Worm (Caenorhabditis elegans) whole organism, L1 larva: ENCODE results near the gene F35E8.13.

ENCODE experiments used
- C16A3.4 ChIP-seq: fragments of 150-350 bp; optimal IDR thresholded peaks from 2 replicates; lab custom pipeline; 2014; ENCODE audit warnings: missing biosample characterization, missing genetic modification characterization
- F16B12.6 ChIP-seq: fragments of 150-350 bp; optimal IDR thresholded peaks from 2 replicates; lab custom pipeline; 2014; ENCODE audit warnings: missing biosample characterization, missing genetic modification characterization
- aha-1 ChIP-seq: fragments of 150-350 bp; optimal IDR thresholded peaks from 2 replicates; lab custom pipeline; 2014; ENCODE audit warnings: missing biosample characterization, missing genetic modification characterization
- alr-1 ChIP-seq: fragments of 200-800 bp; sonication (Bioruptor generic); optimal IDR thresholded peaks from 2 replicates; lab custom pipeline; 2018; ENCODE audit warnings: borderline replicate concordance, mild to moderate bottlenecking, missing genetic modification characterization, missing compliant biosample characterization
- blmp-1 ChIP-seq: fragments of 150-350 bp; optimal IDR thresholded peaks from 2 replicates; lab custom pipeline; 2014; ENCODE audit warnings: missing biosample characterization, missing genetic modification characterization
- ceh-8 ChIP-seq: fragments of 200-800 bp; sonication (Bioruptor generic); optimal IDR thresholded peaks from 2 replicates; lab custom pipeline; 2018; ENCODE audit warnings: mild to moderate bottlenecking, missing genetic modification characterization, moderate library complexity, missing compliant biosample characterization
- ceh-82 ChIP-seq, 3 experiments: fragments of 150-350 bp in 1 of 3; sonication (generic microtip) in 2 of 3; optimal IDR thresholded peaks; 2 replicates each; lab custom pipeline; 2014 to 2017; ENCODE audit warnings: missing biosample characterization in 3 of 3, missing genetic modification characterization in 3 of 3
- ceh-90 ChIP-seq: sonication (generic microtip); optimal IDR thresholded peaks from 2 replicates; lab custom pipeline; 2016; ENCODE audit warnings: missing genetic modification characterization, missing compliant biosample characterization
- ces-1 ChIP-seq: fragments of 150-350 bp; optimal IDR thresholded peaks from 2 replicates; lab custom pipeline; 2014; ENCODE audit warnings: missing biosample characterization, missing genetic modification reagents, missing genetic modification characterization
- efl-3 ChIP-seq: fragments of 200-800 bp; sonication (Bioruptor generic); optimal IDR thresholded peaks from 2 replicates; lab custom pipeline; 2018; ENCODE audit warnings: mild to moderate bottlenecking, missing genetic modification characterization, missing compliant biosample characterization
- egl-13 ChIP-seq: sonication (generic microtip); optimal IDR thresholded peaks from 2 replicates; lab custom pipeline; 2016; ENCODE audit warnings: missing genotype, missing genetic modification reagents, missing genetic modification characterization, missing compliant biosample characterization
- elt-2 ChIP-seq: sonication (generic microtip); optimal IDR thresholded peaks from 2 replicates; lab custom pipeline; 2016; ENCODE audit warnings: missing genetic modification characterization, mild to moderate bottlenecking, inconsistent platforms, missing compliant biosample characterization, missing genetic modification reagents
- elt-3 ChIP-seq, 6 experiments: fragments of 150-350 bp in 1 of 6; sonication (generic microtip); optimal IDR thresholded peaks; 2 replicates each; lab custom pipeline; 2017 to 2018; ENCODE audit warnings: missing biosample characterization in 6 of 6, missing genetic modification characterization in 6 of 6, inconsistent platforms in 1 of 6
- fkh-10 ChIP-seq: sonication (generic microtip); optimal IDR thresholded peaks from 2 replicates; lab custom pipeline; 2017; ENCODE audit warnings: missing biosample characterization, missing genetic modification reagents, missing genetic modification characterization
- fos-1 ChIP-seq: fragments of 150-350 bp; optimal IDR thresholded peaks from 2 replicates; lab custom pipeline; 2014; ENCODE audit warnings: missing biosample characterization, missing genetic modification characterization
- grh-1 ChIP-seq: fragments of 200-800 bp; sonication (Bioruptor generic); IDR thresholded peaks from 2 replicates; pipeline ENCODE4 v1.3.6; 2022; ENCODE audit warnings: missing genetic modification reagents, missing genetic modification characterization, missing compliant biosample characterization
- hlh-17 ChIP-seq: fragments of 200-800 bp; sonication (Bioruptor generic); optimal IDR thresholded peaks from 2 replicates; lab custom pipeline; 2018; ENCODE audit warnings: missing genetic modification characterization, mild to moderate bottlenecking, missing compliant biosample characterization, moderate library complexity, borderline replicate concordance
- hlh-4 ChIP-seq: sonication (generic microtip); optimal IDR thresholded peaks from 2 replicates; lab custom pipeline; 2016; ENCODE audit warnings: mild to moderate bottlenecking, missing genetic modification characterization, missing compliant biosample characterization
- hpl-2 ChIP-seq: fragments of 150-350 bp; optimal IDR thresholded peaks from 2 replicates; lab custom pipeline; 2014; ENCODE audit warnings: missing biosample characterization, missing genetic modification reagents, missing genetic modification characterization
- irx-1 ChIP-seq: sonication (generic microtip); optimal IDR thresholded peaks from 2 replicates; lab custom pipeline; 2016; ENCODE audit warnings: missing genetic modification characterization, missing compliant biosample characterization
- jun-1 ChIP-seq: fragments of 150-350 bp; optimal IDR thresholded peaks from 2 replicates; lab custom pipeline; 2014; ENCODE audit warnings: missing biosample characterization, missing genetic modification reagents, missing genetic modification characterization
- lin-13 ChIP-seq: fragments of 150-350 bp; optimal IDR thresholded peaks from 2 replicates; lab custom pipeline; 2014; ENCODE audit warnings: missing biosample characterization, missing genetic modification reagents, missing genetic modification characterization
- lin-14 ChIP-seq: fragments of 200-800 bp; sonication (Bioruptor generic); optimal IDR thresholded peaks from 2 replicates; lab custom pipeline; 2018; ENCODE audit warnings: mild to moderate bottlenecking, missing genetic modification characterization, moderate library complexity, missing compliant biosample characterization
- lin-35 ChIP-seq, 2 experiments: fragments of 150-350 bp; optimal IDR thresholded peaks; 2 replicates each; lab custom pipeline; 2014; ENCODE audit warnings: missing biosample characterization in 2 of 2, missing genetic modification characterization in 2 of 2, missing genetic modification reagents in 2 of 2
- lin-39 ChIP-seq: fragments of 150-350 bp; optimal IDR thresholded peaks from 2 replicates; lab custom pipeline; 2014; ENCODE audit warnings: missing biosample characterization, missing genetic modification reagents, missing genetic modification characterization
- mdl-1 ChIP-seq, 2 experiments: fragments of 150-350 bp; optimal IDR thresholded peaks; 2 replicates each; lab custom pipeline; 2014 to 2017; ENCODE audit warnings: missing biosample characterization in 2 of 2, missing genetic modification characterization in 2 of 2, inconsistent platforms in 1 of 2
- mep-1 ChIP-seq: fragments of 150-350 bp; optimal IDR thresholded peaks from 2 replicates; lab custom pipeline; 2014; ENCODE audit warnings: missing biosample characterization, missing genetic modification characterization
- nhr-28 ChIP-seq: fragments of 150-350 bp; optimal IDR thresholded peaks from 2 replicates; lab custom pipeline; 2014; ENCODE audit warnings: missing biosample characterization, missing genetic modification characterization
- nhr-47 ChIP-seq: sonication (generic microtip); optimal IDR thresholded peaks from 2 replicates; lab custom pipeline; 2016; ENCODE audit warnings: mild to moderate bottlenecking, missing genetic modification characterization, moderate library complexity, missing compliant biosample characterization
- nhr-76 ChIP-seq: sonication (generic microtip); optimal IDR thresholded peaks from 2 replicates; lab custom pipeline; 2017; ENCODE audit warnings: missing biosample characterization, missing genetic modification characterization
- nhr-77 ChIP-seq: fragments of 150-350 bp; optimal IDR thresholded peaks from 2 replicates; lab custom pipeline; 2014; ENCODE audit warnings: missing biosample characterization, missing genetic modification characterization
- nhr-84 ChIP-seq: sonication (generic microtip); optimal IDR thresholded peaks from 2 replicates; lab custom pipeline; 2017; ENCODE audit warnings: missing biosample characterization, missing genetic modification characterization
- pqm-1 ChIP-seq: sonication (generic microtip); optimal IDR thresholded peaks from 3 replicates; lab custom pipeline; 2017; ENCODE audit warnings: missing biosample characterization, missing genetic modification characterization
- skn-1 ChIP-seq: fragments of 150-350 bp; optimal IDR thresholded peaks from 2 replicates; lab custom pipeline; 2014; ENCODE audit warnings: missing biosample characterization, missing genetic modification characterization
- snu-23 ChIP-seq: sonication (generic microtip); optimal IDR thresholded peaks from 2 replicates; lab custom pipeline; 2016; ENCODE audit warnings: missing genetic modification characterization, missing compliant biosample characterization
- sox-4 ChIP-seq: sonication (generic microtip); optimal IDR thresholded peaks from 2 replicates; lab custom pipeline; 2016; ENCODE audit warnings: missing genetic modification characterization, missing compliant biosample characterization
- sptf-1 ChIP-seq: fragments of 150-350 bp; optimal IDR thresholded peaks from 2 replicates; lab custom pipeline; 2014; ENCODE audit warnings: missing biosample characterization, missing genetic modification characterization
- sup-37 ChIP-seq: fragments of 200-800 bp; sonication (Bioruptor generic); optimal IDR thresholded peaks from 2 replicates; lab custom pipeline; 2018; ENCODE audit warnings: mild to moderate bottlenecking, missing genetic modification characterization, missing compliant biosample characterization
- swsn-7 ChIP-seq: sonication (generic microtip); optimal IDR thresholded peaks from 2 replicates; lab custom pipeline; 2016; ENCODE audit warnings: missing genetic modification characterization, missing compliant biosample characterization
- tbx-2 ChIP-seq: sonication (generic microtip); optimal IDR thresholded peaks from 2 replicates; lab custom pipeline; 2016; ENCODE audit warnings: missing genetic modification characterization, missing compliant biosample characterization
- tlp-1 ChIP-seq: fragments of 150-350 bp; optimal IDR thresholded peaks from 2 replicates; lab custom pipeline; 2014; ENCODE audit warnings: missing biosample characterization, missing genetic modification characterization
- unc-130 ChIP-seq: fragments of 150-350 bp; optimal IDR thresholded peaks from 2 replicates; lab custom pipeline; 2017; ENCODE audit warnings: missing biosample characterization, missing genetic modification characterization, inconsistent platforms
- unc-86 ChIP-seq: sonication (generic microtip); optimal IDR thresholded peaks from 2 replicates; lab custom pipeline; 2016; ENCODE audit warnings: missing genetic modification characterization, missing compliant biosample characterization
- unc-98 ChIP-seq: fragments of 200-800 bp; sonication (Bioruptor generic); IDR thresholded peaks from 2 replicates; pipeline ENCODE4 v1.3.6; 2022; ENCODE audit warnings: missing genetic modification characterization, missing compliant biosample characterization
- vab-15 ChIP-seq: sonication (generic microtip); optimal IDR thresholded peaks from 2 replicates; lab custom pipeline; 2017; ENCODE audit warnings: missing genotype, mild to moderate bottlenecking, missing genetic modification characterization, missing compliant biosample characterization
- zag-1 ChIP-seq: fragments of 150-350 bp; optimal IDR thresholded peaks from 2 replicates; lab custom pipeline; 2014; ENCODE audit warnings: missing biosample characterization, missing genetic modification characterization
- zip-4 ChIP-seq: fragments of 200-800 bp; sonication (Bioruptor generic); optimal IDR thresholded peaks from 2 replicates; lab custom pipeline; 2018; ENCODE audit warnings: mild to moderate bottlenecking, missing genetic modification characterization, moderate library complexity, missing compliant biosample characterization
- ztf-4 ChIP-seq: fragments of 150-350 bp; optimal IDR thresholded peaks from 2 replicates; lab custom pipeline; 2014; ENCODE audit warnings: missing biosample characterization, missing genetic modification characterization

The F35E8.13 gene

DNA sequence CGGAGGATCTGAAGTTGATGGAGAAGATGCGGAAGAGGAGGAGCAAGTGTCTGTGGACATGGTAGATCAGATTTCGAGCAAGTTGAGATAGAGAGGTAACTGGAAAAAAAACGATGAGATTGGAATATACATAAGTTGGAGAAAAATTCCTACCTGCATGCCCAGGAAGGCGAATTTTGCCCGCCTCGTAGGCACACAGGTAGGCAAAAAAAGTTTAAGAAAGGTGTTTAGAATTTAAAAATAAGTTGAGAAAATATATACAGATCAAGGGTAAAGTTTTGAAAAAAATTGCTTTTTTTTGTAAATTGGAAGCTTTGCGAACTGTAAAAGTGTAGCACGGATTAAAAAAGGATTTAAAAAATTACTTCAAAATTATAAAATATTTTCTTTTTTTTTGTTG lies 43.6 kb upstream of the F35E8.13 start, which contains the start of gene nhr-84:
Gene nhr-84, minus strand, starts transcription at position 101 of the 400 bp plus-strand sequence.
- TF ChIP-seq F16B12.6 (no peak), snu-23 (GFP tag; lab: Kevin White, UChicago) (no peak), elt-3 (tag; optimal IDR thresholded peaks at IDR 0.05; lab: Kevin White, UChicago) (no peak), unc-86 (tag; lab: Kevin White, UChicago) (no peak), ztf-4 (tag; lab: Kevin White, UChicago) (no peak), grh-1 (GFP tag; lab: Robert Waterston, UW) (no peak), jun-1 (tag; lab: Kevin White, UChicago) (no peak), unc-98 (GFP tag; lab: Robert Waterston, UW) (no peak), vab-15 (no peak), tlp-1 (tag; lab: Kevin White, UChicago) (no peak), swsn-7 (no peak), mdl-1 (tag; optimal IDR thresholded peaks at IDR 0.05; lab: Kevin White, UChicago) (no peak), aha-1 (tag; lab: Kevin White, UChicago) (no peak)

DNA sequence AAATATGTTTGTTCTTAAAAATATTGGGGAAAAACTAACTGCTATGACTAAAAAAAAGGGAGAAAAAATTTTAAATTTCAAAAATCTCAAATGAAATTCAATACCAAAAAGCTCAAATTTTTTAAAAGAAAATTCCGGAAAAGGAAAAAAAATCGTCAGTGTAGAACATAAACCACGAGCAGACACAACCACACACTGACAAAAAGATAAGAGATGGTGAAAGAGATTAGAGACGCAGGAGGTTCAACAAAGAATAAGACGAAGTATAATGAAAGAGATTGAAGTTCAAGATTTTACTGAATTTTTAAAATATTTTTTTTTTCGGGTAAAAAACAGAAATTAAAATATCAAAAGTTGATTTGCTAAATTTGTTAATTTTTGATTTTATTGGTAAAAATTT lies 43.0 kb upstream of the F35E8.13 start:
- TF ChIP-seq lin-35 (GFP tag; optimal IDR thresholded peaks at IDR 0.05; lab: Kevin White, UChicago) (peak in 1 of 2 experiments; percentile 9), zag-1 (no peak), elt-2 (tag; lab: Kevin White, UChicago) (peak; percentile 39)

DNA sequence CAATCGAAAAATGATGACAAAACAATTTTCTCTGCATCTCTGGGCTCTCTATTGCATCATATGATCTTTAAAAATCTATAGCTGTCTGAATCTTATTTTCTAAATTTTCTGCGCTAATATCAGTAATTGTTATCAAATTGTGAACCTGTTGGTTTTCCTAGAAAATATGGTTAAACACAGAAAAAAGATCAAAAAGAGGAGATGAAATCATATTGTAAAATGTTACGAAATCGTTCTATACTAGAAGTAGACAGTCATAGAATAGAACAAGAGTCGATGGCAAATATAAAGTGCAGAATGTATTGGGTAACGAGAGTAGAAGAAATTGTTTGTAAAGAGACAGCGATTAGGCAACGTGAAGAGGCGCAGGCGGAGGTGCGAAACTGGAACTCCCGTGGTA lies 42.4 kb upstream of the F35E8.13 start:
- TF ChIP-seq ceh-82 (tag; optimal IDR thresholded peaks at IDR 0.05; lab: Kevin White, UChicago) (peak in 2 of 3 experiments; percentile 30 to 49), ceh-90 (tag; lab: Kevin White, UChicago) (no peak), elt-3 (tag; optimal IDR thresholded peaks at IDR 0.05; lab: Kevin White, UChicago) (peak in 2 of 6 experiments; percentile 59 to 83), lin-39 (no peak), sox-4 (tag; lab: Kevin White, UChicago) (no peak), lin-13 (no peak), unc-130 (tag; lab: Kevin White, UChicago) (no peak), tbx-2 (tag; lab: Kevin White, UChicago) (peak; percentile 41), nhr-76 (tag; lab: Kevin White, UChicago) (no peak), swsn-7 (peak; percentile 17), skn-1 (tag; lab: Kevin White, UChicago) (peak; percentile 100), irx-1 (tag; lab: Kevin White, UChicago) (peak; percentile 34), blmp-1 (tag; lab: Kevin White, UChicago) (peak; percentile 31), efl-3 (GFP tag; lab: Kevin White, UChicago) (no peak), hlh-17 (GFP tag; lab: Kevin White, UChicago) (no peak), nhr-28 (tag; lab: Kevin White, UChicago) (peak; percentile 66), nhr-84 (tag; lab: Kevin White, UChicago) (no peak), hlh-4 (no peak), vab-15 (no peak), fos-1 (tag; lab: Kevin White, UChicago) (peak; percentile 16), pqm-1 (tag; lab: Kevin White, UChicago) (no peak), lin-14 (peak; percentile 73), nhr-77 (tag; lab: Kevin White, UChicago) (peak; percentile 11), hpl-2 (GFP tag; lab: Kevin White, UChicago) (no peak), mep-1 (tag; lab: Kevin White, UChicago) (peak; percentile 46), snu-23 (GFP tag; lab: Kevin White, UChicago) (peak; percentile 37), unc-98 (GFP tag; lab: Robert Waterston, UW) (no peak), mdl-1 (tag; optimal IDR thresholded peaks at IDR 0.05; lab: Kevin White, UChicago) (peak in 1 of 2 experiments; percentile 20), zip-4 (GFP tag; lab: Kevin White, UChicago) (peak; percentile 76), C16A3.4 (tag; lab: Kevin White, UChicago) (peak; percentile 54), nhr-47 (tag; lab: Kevin White, UChicago) (peak; percentile 59), egl-13 (tag; lab: Kevin White, UChicago) (no peak), ces-1 (GFP tag; lab: Kevin White, UChicago) (no peak), ztf-4 (tag; lab: Kevin White, UChicago) (no peak), sup-37 (GFP tag; lab: Kevin White, UChicago) (no peak), tlp-1 (tag; lab: Kevin White, UChicago) (no peak), ceh-8 (no peak), fkh-10 (no peak), alr-1 (no peak), sptf-1 (tag; lab: Kevin White, UChicago) (no peak), lin-35 (GFP tag; optimal IDR thresholded peaks at IDR 0.05; lab: Kevin White, UChicago) (peak in 1 of 2 experiments; percentile 30), zag-1 (no peak)
